Fruit fly (Drosophila melanogaster) whole organism, embryonic: ENCODE measurements around the gene Spx.

Experiments used
- ATbp ChIP-seq: fragments of 200-800 bp; sonication (Bioruptor generic); optimal IDR thresholded peaks from 2 replicates; lab custom pipeline; 2017; ENCODE audit warnings: missing biosample characterization, mild to moderate bottlenecking, missing genetic modification characterization, missing genetic modification reagents
- Ada2b ChIP-seq: fragments of 200-800 bp; sonication (Bioruptor generic); IDR thresholded peaks from 2 replicates; pipeline ENCODE4 v1.3.6; 2022; ENCODE audit warnings: missing biosample characterization, missing genetic modification characterization
- CG10959 ChIP-seq: fragments of 200-800 bp; sonication (Bioruptor generic); IDR thresholded peaks from 2 replicates; pipeline ENCODE4 v1.3.6; 2022; ENCODE audit warnings: missing biosample characterization, missing genetic modification characterization
- CG11247 ChIP-seq: fragments of 200-800 bp; sonication (Bioruptor generic); IDR thresholded peaks from 2 replicates; pipeline ENCODE4 v1.3.6; 2022; ENCODE audit warnings: missing biosample characterization, missing genetic modification characterization
- CG11504 ChIP-seq: fragments of 200-800 bp; sonication (Bioruptor generic); optimal IDR thresholded peaks from 3 replicates; lab custom pipeline; 2019; ENCODE audit warnings: missing biosample characterization, mild to moderate bottlenecking, missing genetic modification characterization, moderate library complexity
- CG15073 ChIP-seq: fragments of 200-800 bp; sonication (Bioruptor generic); optimal IDR thresholded peaks from 2 replicates; lab custom pipeline; 2016; ENCODE audit warnings: missing biosample characterization, missing genetic modification characterization
- CG16779 ChIP-seq: fragments of 200-800 bp; sonication (Bioruptor generic); IDR thresholded peaks from 2 replicates; pipeline ENCODE4 v1.3.6; 2022; ENCODE audit warnings: missing biosample characterization, missing genetic modification characterization
- CG16863 ChIP-seq: fragments of 200-800 bp; sonication (Bioruptor generic); optimal IDR thresholded peaks from 3 replicates; lab custom pipeline; 2016; ENCODE audit warnings: missing biosample characterization, missing genetic modification characterization
- CG17359 ChIP-seq: fragments of 200-800 bp; sonication (Bioruptor generic); optimal IDR thresholded peaks from 3 replicates; lab custom pipeline; 2018; ENCODE audit warnings: missing biosample characterization, mild to moderate bottlenecking, missing genetic modification characterization, moderate library complexity
- CG1832 ChIP-seq: fragments of 200-800 bp; sonication (Bioruptor generic); optimal IDR thresholded peaks from 2 replicates; lab custom pipeline; 2017; ENCODE audit warnings: missing biosample characterization, mild to moderate bottlenecking, missing genetic modification characterization, inconsistent platforms
- CG18599 ChIP-seq: fragments of 200-800 bp; sonication (Bioruptor generic); optimal IDR thresholded peaks from 3 replicates; lab custom pipeline; 2017; ENCODE audit warnings: missing biosample characterization, missing genetic modification characterization, mild to moderate bottlenecking, moderate library complexity, missing genetic modification reagents
- CG18764 ChIP-seq: fragments of 200-800 bp; sonication (Bioruptor generic); optimal IDR thresholded peaks from 3 replicates; lab custom pipeline; 2016; ENCODE audit warnings: missing biosample characterization, missing genetic modification characterization
- CG32772 ChIP-seq: fragments of 200-800 bp; sonication (Bioruptor generic); IDR thresholded peaks from 2 replicates; pipeline ENCODE4 v1.3.6; 2022; ENCODE audit warnings: missing biosample characterization, missing genetic modification characterization
- CG4617 ChIP-seq: fragments of 200-800 bp; sonication (Bioruptor generic); optimal IDR thresholded peaks from 3 replicates; lab custom pipeline; 2016; ENCODE audit warnings: missing biosample characterization, missing genetic modification characterization, borderline replicate concordance
- CG7745 ChIP-seq: fragments of 200-800 bp; sonication (Bioruptor generic); optimal IDR thresholded peaks from 2 replicates; lab custom pipeline; 2018; ENCODE audit warnings: missing biosample characterization, mild to moderate bottlenecking, missing genetic modification characterization, moderate library complexity
- CG8290 ChIP-seq, 3 experiments: fragments of 200-800 bp; sonication (Bioruptor generic); optimal IDR thresholded peaks; 2 replicates each; lab custom pipeline; 2016 to 2019; ENCODE audit warnings: missing biosample characterization in 3 of 3, missing genetic modification characterization in 3 of 3, mild to moderate bottlenecking in 2 of 3, moderate library complexity in 1 of 3
- CG8944 ChIP-seq: fragments of 200-800 bp; sonication (Bioruptor generic); optimal IDR thresholded peaks from 3 replicates; lab custom pipeline; 2016; ENCODE audit warnings: missing biosample characterization, missing genetic modification characterization
- CHES-1-like ChIP-seq: fragments of 200-800 bp; sonication (Bioruptor generic); optimal IDR thresholded peaks from 2 replicates; lab custom pipeline; 2016; ENCODE audit warnings: missing biosample characterization, missing genetic modification characterization
- CoRest ChIP-seq: fragments of 200-800 bp; sonication (Bioruptor generic); optimal IDR thresholded peaks from 3 replicates; lab custom pipeline; 2018; ENCODE audit warnings: missing biosample characterization, mild to moderate bottlenecking, missing genetic modification characterization, moderate library complexity
- Deaf1 ChIP-seq: fragments of 200-800 bp; optimal IDR thresholded peaks from 3 replicates; lab custom pipeline; 2019; ENCODE audit warnings: missing biosample characterization, mild to moderate bottlenecking, missing genetic modification characterization, moderate library complexity
- Eip74EF ChIP-seq, 2 experiments: fragments of 200-800 bp in 1 of 2; fragments of >200 bp in 1 of 2; sonication (Bioruptor generic) in 1 of 2; optimal IDR thresholded peaks; 2 replicates each; lab custom pipeline; 2017 to 2019; ENCODE audit warnings: missing biosample characterization in 2 of 2, missing genetic modification characterization in 2 of 2, mild to moderate bottlenecking in 1 of 2, moderate library complexity in 1 of 2
- Ets97D ChIP-seq: fragments of 200-800 bp; sonication (Bioruptor generic); optimal IDR thresholded peaks from 3 replicates; lab custom pipeline; 2016; ENCODE audit warnings: missing biosample characterization, missing genetic modification characterization
- Fer1 ChIP-seq: fragments of 200-800 bp; sonication (Bioruptor generic); optimal IDR thresholded peaks from 2 replicates; lab custom pipeline; 2017; ENCODE audit warnings: missing biosample characterization, mild to moderate bottlenecking, missing genetic modification characterization
- HLH54F ChIP-seq: fragments of 200-800 bp; sonication (Bioruptor generic); optimal IDR thresholded peaks from 3 replicates; lab custom pipeline; 2016; ENCODE audit warnings: missing biosample characterization, missing genetic modification characterization
- Hand ChIP-seq: fragments of 200-800 bp; sonication (Bioruptor generic); optimal IDR thresholded peaks from 2 replicates; lab custom pipeline; 2017; ENCODE audit warnings: mild to moderate bottlenecking, missing biosample characterization, missing genetic modification reagents, missing genetic modification characterization
- Hr39 ChIP-seq: fragments of >200 bp; optimal IDR thresholded peaks from 2 replicates; lab custom pipeline; 2017
- Max ChIP-seq: fragments of 200-800 bp; sonication (Bioruptor generic); optimal IDR thresholded peaks from 2 replicates; lab custom pipeline; 2016; ENCODE audit warnings: missing biosample characterization, mild to moderate bottlenecking, missing genetic modification characterization
- Mes4 ChIP-seq: fragments of 200-800 bp; sonication (Bioruptor generic); optimal IDR thresholded peaks from 2 replicates; lab custom pipeline; 2016; ENCODE audit warnings: missing biosample characterization, missing genetic modification characterization
- Trl ChIP-seq, 3 experiments: fragments of >200 bp in 2 of 3; fragments of 200-800 bp in 1 of 3; sonication (Bioruptor generic) in 1 of 3; optimal IDR thresholded peaks; 2 replicates in 1 of 3; 3 replicates in 2 of 3; lab custom pipeline; 2016 to 2017; ENCODE audit warnings: missing biosample characterization in 1 of 3, missing genetic modification characterization in 1 of 3
- YL-1 ChIP-seq: fragments of 200-800 bp; sonication (Bioruptor generic); optimal IDR thresholded peaks from 3 replicates; lab custom pipeline; 2017; ENCODE audit warnings: missing biosample characterization, mild to moderate bottlenecking, missing genetic modification characterization
- ap ChIP-seq: fragments of 200-800 bp; sonication (Bioruptor generic); IDR thresholded peaks from 2 replicates; pipeline ENCODE4 v1.3.6; 2022; ENCODE audit warnings: missing biosample characterization, missing genetic modification characterization
- bab2 ChIP-seq: fragments of 200-800 bp; sonication (Bioruptor generic); optimal IDR thresholded peaks from 2 replicates; lab custom pipeline; 2016; ENCODE audit warnings: missing biosample characterization, missing genetic modification characterization
- chm ChIP-seq: fragments of 200-800 bp; sonication (Bioruptor generic); IDR thresholded peaks from 2 replicates; pipeline ENCODE4 v1.3.6; 2022; ENCODE audit warnings: missing biosample characterization, missing genetic modification characterization
- dmrt11E ChIP-seq: fragments of 200-800 bp; sonication (Bioruptor generic); optimal IDR thresholded peaks from 3 replicates; lab custom pipeline; 2018; ENCODE audit warnings: missing biosample characterization, mild to moderate bottlenecking, missing genetic modification characterization, moderate library complexity
- dmrt99B ChIP-seq: fragments of 200-800 bp; sonication (Bioruptor generic); optimal IDR thresholded peaks from 2 replicates; lab custom pipeline; 2018; ENCODE audit warnings: missing biosample characterization, mild to moderate bottlenecking, missing genetic modification characterization, moderate library complexity
- gt ChIP-seq: fragments of 200-800 bp; sonication (Bioruptor generic); IDR thresholded peaks from 2 replicates; pipeline ENCODE4 v1.3.6; 2022; ENCODE audit warnings: missing biosample characterization, missing genetic modification characterization
- jumu ChIP-seq: fragments of 200-800 bp; sonication (Bioruptor generic); optimal IDR thresholded peaks from 3 replicates; lab custom pipeline; 2016; ENCODE audit warnings: missing biosample characterization, missing genetic modification characterization
- klu ChIP-seq: fragments of 200-800 bp; sonication (Bioruptor generic); IDR thresholded peaks from 2 replicates; pipeline ENCODE4 v1.3.6; 2022; ENCODE audit warnings: missing biosample characterization, missing genetic modification characterization
- lilli ChIP-seq: fragments of 200-800 bp; sonication (Bioruptor generic); optimal IDR thresholded peaks from 3 replicates; lab custom pipeline; 2016; ENCODE audit warnings: missing biosample characterization, missing genetic modification characterization
- mam ChIP-seq: fragments of 200-800 bp; sonication (Bioruptor generic); optimal IDR thresholded peaks from 3 replicates; lab custom pipeline; 2016; ENCODE audit warnings: missing biosample characterization, missing genetic modification characterization
- mirr ChIP-seq: fragments of 200-800 bp; sonication (Bioruptor generic); optimal IDR thresholded peaks from 3 replicates; lab custom pipeline; 2018; ENCODE audit warnings: missing biosample characterization, mild to moderate bottlenecking, missing genetic modification characterization
- p53 ChIP-seq: fragments of 200-800 bp; sonication (Bioruptor generic); optimal IDR thresholded peaks from 2 replicates; lab custom pipeline; 2016; ENCODE audit warnings: missing biosample characterization, missing genetic modification characterization
- pum ChIP-seq: fragments of 200-800 bp; sonication (Bioruptor generic); optimal IDR thresholded peaks from 2 replicates; lab custom pipeline; 2016; ENCODE audit warnings: missing biosample characterization, missing genetic modification characterization
- run ChIP-seq: fragments of 200-800 bp; sonication (Bioruptor generic); optimal IDR thresholded peaks from 3 replicates; lab custom pipeline; 2018; ENCODE audit warnings: missing biosample characterization, mild to moderate bottlenecking, missing genetic modification characterization
- shn ChIP-seq: fragments of 200-800 bp; sonication (Bioruptor generic); optimal IDR thresholded peaks from 3 replicates; lab custom pipeline; 2016; ENCODE audit warnings: missing biosample characterization, missing genetic modification characterization
- sna ChIP-seq: fragments of 200-800 bp; sonication (Bioruptor generic); IDR thresholded peaks from 2 replicates; pipeline ENCODE4 v1.3.6; 2022; ENCODE audit warnings: missing biosample characterization, missing genetic modification characterization; ENCODE audit not compliant: partially characterized antibody
- tll ChIP-seq, 2 experiments: fragments of 200-800 bp in 1 of 2; fragments of >200 bp in 1 of 2; sonication (Bioruptor generic) in 1 of 2; optimal IDR thresholded peaks; 2 replicates each; lab custom pipeline; 2017 to 2019; ENCODE audit warnings: missing biosample characterization in 2 of 2, missing genetic modification characterization in 2 of 2, mild to moderate bottlenecking in 1 of 2, moderate library complexity in 1 of 2

Spx gene

dm6 chrX:6224225-6225190, 31.1 kb upstream of the Spx start, which contains the start of gene sqh (continued):
- peak; percentile 94 for TF ChIP-seq CoRest (tag; lab: Kevin White, UChicago)
- peak in 1 of 2 experiments; percentile 88 for TF ChIP-seq Eip74EF (GFP tag; optimal IDR thresholded peaks at IDR 0.05; lab: Kevin White, UChicago)
- peak; percentile 36 for TF ChIP-seq shn (GFP tag; lab: Kevin White, UChicago)
- peak; percentile 23 for TF ChIP-seq bab2 (GFP tag; lab: Kevin White, UChicago)
- no peak for TF ChIP-seq p53
- peak; percentile 66 for TF ChIP-seq CG10959
- no peak for TF ChIP-seq CG1832
- peak; percentile 90 for TF ChIP-seq CG18599
- no peak for TF ChIP-seq Hr39 (lab: Kevin White, UChicago)
- peak; percentile 78 for TF ChIP-seq ap (GFP tag; lab: Robert Waterston, UW)
- peak; percentile 80 for TF ChIP-seq ATbp (GFP tag; lab: Kevin White, UChicago)
- TF ChIP-seq CG17359 (tag; lab: Kevin White, UChicago), result peak; percentile 82
- TF ChIP-seq dmrt11E (tag; lab: Kevin White, UChicago), result peak; percentile 84
- peak; percentile 66; the same call in 1 of the 2 replicates for TF ChIP-seq gt (GFP tag; lab: Robert Waterston, UW)
- peak; percentile 54 for TF ChIP-seq YL-1
- TF ChIP-seq CG11504 (tag; lab: Kevin White, UChicago), result peak; percentile 90
- TF ChIP-seq Fer1 (GFP tag; lab: Kevin White, UChicago), result peak; percentile 91
- peak; percentile 81 for TF ChIP-seq chm (GFP tag; lab: Robert Waterston, UW)
- peak; percentile 87 for TF ChIP-seq CG32772 (GFP tag; lab: Robert Waterston, UW)
- no peak for TF ChIP-seq jumu (GFP tag; lab: Kevin White, UChicago)
- TF ChIP-seq lilli (GFP tag; lab: Kevin White, UChicago), result peak; percentile 85
- TF ChIP-seq Ets97D (GFP tag; lab: Kevin White, UChicago), result no peak
- peak in 1 of 2 experiments; percentile 8 for TF ChIP-seq tll (GFP tag; optimal IDR thresholded peaks at IDR 0.05; lab: Kevin White, UChicago)
- TF ChIP-seq CG11247 (GFP tag; lab: Robert Waterston, UW), result peak; percentile 74
- TF ChIP-seq Mes4 (GFP tag; lab: Kevin White, UChicago), result peak; percentile 3
- no peak for TF ChIP-seq sna (GFP tag; lab: Robert Waterston, UW)
- TF ChIP-seq mam (GFP tag; lab: Kevin White, UChicago), result peak; percentile 54
- peak; percentile 67 for TF ChIP-seq CG15073 (GFP tag; lab: Kevin White, UChicago)
- TF ChIP-seq Deaf1 (tag; lab: Kevin White, UChicago), result peak; percentile 55
- no peak for TF ChIP-seq CG7745 (tag; lab: Kevin White, UChicago)
- TF ChIP-seq Hand (GFP tag; lab: Kevin White, UChicago), result peak; percentile 86
- peak; percentile 37 for TF ChIP-seq CG8944 (GFP tag; lab: Kevin White, UChicago)
- peak; percentile 26 for TF ChIP-seq CG4617 (GFP tag; lab: Kevin White, UChicago)
- peak; percentile 82 for TF ChIP-seq klu
- TF ChIP-seq pum (GFP tag; lab: Kevin White, UChicago), result peak; percentile 35
- TF ChIP-seq run (tag; lab: Kevin White, UChicago), result peak; percentile 47
- peak; percentile 71 for TF ChIP-seq Max (GFP tag; lab: Kevin White, UChicago)
- TF ChIP-seq dmrt99B (tag; lab: Kevin White, UChicago), result no peak
- TF ChIP-seq HLH54F (GFP tag; lab: Kevin White, UChicago), result peak; percentile 56
- peak; percentile 13 for TF ChIP-seq CG16863 (GFP tag; lab: Kevin White, UChicago)
- peak; percentile 60 for TF ChIP-seq CG8290 (GFP tag; optimal IDR thresholded peaks at IDR 0.05; lab: Kevin White, UChicago)
- TF ChIP-seq CG8290 (tag; optimal IDR thresholded peaks at IDR 0.05; lab: Kevin White, UChicago), result peak in 1 of 2 experiments; percentile 55
- TF ChIP-seq CHES-1-like (GFP tag; lab: Kevin White, UChicago), result no peak
- TF ChIP-seq mirr (GFP tag; lab: Kevin White, UChicago), result peak; percentile 61
- peak; percentile 50 for TF ChIP-seq CG18764 (GFP tag; lab: Kevin White, UChicago)
- TF ChIP-seq Trl (optimal IDR thresholded peaks at IDR 0.05; lab: Kevin White, UChicago), result peak; percentile 36 to 49
- TF ChIP-seq Trl (GFP tag; optimal IDR thresholded peaks at IDR 0.05; lab: Kevin White, UChicago), result peak; percentile 26
- peak; percentile 60; the same call in 1 of the 2 replicates for TF ChIP-seq CG16779
- TF ChIP-seq Ada2b, result peak; percentile 87
